Worm (Caenorhabditis elegans) whole organism, midembryonic: Measurements from ENCODE around the gene T19B10.12.

ENCODE experiments used
- T22C8.4 ChIP-seq: fragments of 200-800 bp; sonication (Bioruptor generic); IDR thresholded peaks from 2 replicates; pipeline ENCODE4 v1.3.6; 2022; ENCODE audit warnings: missing genetic modification characterization, missing compliant biosample characterization
- cog-1 ChIP-seq: sonication (generic microtip); optimal IDR thresholded peaks from 2 replicates; lab custom pipeline; 2016; ENCODE audit warnings: missing genetic modification characterization, missing compliant biosample characterization
- flt-1 ChIP-seq: fragments of 200-800 bp; sonication (Bioruptor generic); IDR thresholded peaks from 2 replicates; pipeline ENCODE4 v1.3.6; 2022; ENCODE audit warnings: missing genetic modification characterization, missing compliant biosample characterization
- klf-2 ChIP-seq: fragments of 200-800 bp; sonication (Bioruptor generic); conservative IDR thresholded peaks from 2 replicates; pipeline ENCODE4 v1.3.6; 2022; ENCODE audit warnings: missing genetic modification reagents, missing genetic modification characterization, missing compliant biosample characterization
- med-1 ChIP-seq: sonication (generic microtip); optimal IDR thresholded peaks from 2 replicates; lab custom pipeline; 2017; ENCODE audit warnings: missing genetic modification characterization, mild to moderate bottlenecking, missing compliant biosample characterization, antibody characterized with exemption, missing genetic modification reagents; ENCODE audit not compliant: insufficient read depth
- ref-1 ChIP-seq: fragments of 200-800 bp; sonication (Bioruptor generic); conservative IDR thresholded peaks from 2 replicates; pipeline ENCODE4 v1.3.6; 2022; ENCODE audit warnings: missing genetic modification reagents, missing genetic modification characterization, missing compliant biosample characterization
- tab-1 ChIP-seq: fragments of 200-800 bp; sonication (Bioruptor generic); IDR thresholded peaks from 2 replicates; pipeline ENCODE4 v1.3.6; 2022; ENCODE audit warnings: missing genetic modification characterization, missing compliant biosample characterization
- ztf-23 ChIP-seq: fragments of 200-800 bp; sonication (Bioruptor generic); IDR thresholded peaks from 2 replicates; pipeline ENCODE4 v1.3.6; 2022; ENCODE audit warnings: missing genetic modification reagents, missing genetic modification characterization, missing compliant biosample characterization
- ztf-29 ChIP-seq: fragments of 200-800 bp; sonication (Bioruptor generic); IDR thresholded peaks from 2 replicates; pipeline ENCODE4 v1.3.6; 2022; ENCODE audit warnings: missing genetic modification reagents, missing genetic modification characterization, missing compliant biosample characterization

The T19B10.12 gene

ce11 chrV:11220415-11220814 is 30.4 kb upstream of the T19B10.12 start:
- TF ChIP-seq med-1 (no peak), flt-1 (GFP tag; lab: Robert Waterston, UW) (no peak), cog-1 (tag; lab: Kevin White, UChicago) (no peak), ztf-23 (GFP tag; lab: Robert Waterston, UW) (no peak), klf-2 (GFP tag; lab: Robert Waterston, UW) (no peak), ztf-29 (GFP tag; lab: Robert Waterston, UW) (no peak), tab-1 (no peak), T22C8.4 (GFP tag; lab: Robert Waterston, UW) (no peak), ref-1 (GFP tag; lab: Robert Waterston, UW) (no peak)

- no peak for TF ChIP-seq klf-2 (GFP tag; lab: Robert Waterston, UW)
- no peak for TF ChIP-seq tab-1
- TF ChIP-seq med-1: no peak
- no peak for TF ChIP-seq ztf-29 (GFP tag; lab: Robert Waterston, UW)
- no peak for TF ChIP-seq cog-1 (tag; lab: Kevin White, UChicago)
- no peak for TF ChIP-seq ztf-23 (GFP tag; lab: Robert Waterston, UW)
- no peak for TF ChIP-seq ref-1 (GFP tag; lab: Robert Waterston, UW)
- no peak for TF ChIP-seq flt-1 (GFP tag; lab: Robert Waterston, UW)
- no peak for TF ChIP-seq T22C8.4 (GFP tag; lab: Robert Waterston, UW)
Measured at ce11 chrV:11220936-11221335, 29.9 kb upstream of the T19B10.12 start, which contains the start of gene T19B10.2. Gene T19B10.2 (plus strand): TSS chrV:11221302.

ce11 chrV:11223698-11224097 is 27.1 kb upstream of the T19B10.12 start:
- TF ChIP-seq ztf-29 (GFP tag; lab: Robert Waterston, UW): no peak
- TF ChIP-seq med-1: no peak
- TF ChIP-seq ref-1 (GFP tag; lab: Robert Waterston, UW): no peak
- no peak for TF ChIP-seq cog-1 (tag; lab: Kevin White, UChicago)
- no peak for TF ChIP-seq T22C8.4 (GFP tag; lab: Robert Waterston, UW)

ce11 chrV:11225981-11226380 is 24.9 kb upstream of the T19B10.12 start, which contains the start of gene bgal-1:
Gene bgal-1 (minus strand): TSS chrV:11226018.
- TF ChIP-seq cog-1 (tag; lab: Kevin White, UChicago) (no peak), flt-1 (GFP tag; lab: Robert Waterston, UW) (no peak), ztf-23 (GFP tag; lab: Robert Waterston, UW) (no peak), T22C8.4 (GFP tag; lab: Robert Waterston, UW) (no peak)

- TF ChIP-seq flt-1 (GFP tag; lab: Robert Waterston, UW): peak; percentile 67; the same call in 1 of the 2 replicates
- TF ChIP-seq T22C8.4 (GFP tag; lab: Robert Waterston, UW): peak; percentile 90
- no peak for TF ChIP-seq ztf-29 (GFP tag; lab: Robert Waterston, UW)
- TF ChIP-seq cog-1 (tag; lab: Kevin White, UChicago): peak; percentile 61
- TF ChIP-seq ztf-23 (GFP tag; lab: Robert Waterston, UW): peak; percentile 57; the same call in 1 of the 2 replicates
Measured at ce11 chrV:11228653-11229173, 22.1 kb upstream of the T19B10.12 start, which contains the start of gene pqn-70. Gene pqn-70 (minus strand): TSS chrV:11228703.

- TF ChIP-seq flt-1 (GFP tag; lab: Robert Waterston, UW) (no peak), klf-2 (GFP tag; lab: Robert Waterston, UW) (no peak), ztf-29 (GFP tag; lab: Robert Waterston, UW) (no peak), ztf-23 (GFP tag; lab: Robert Waterston, UW) (no peak), tab-1 (no peak), med-1 (no peak), cog-1 (tag; lab: Kevin White, UChicago) (no peak), ref-1 (GFP tag; lab: Robert Waterston, UW) (no peak), T22C8.4 (GFP tag; lab: Robert Waterston, UW) (no peak)
Measured at ce11 chrV:11231177-11231576, 19.7 kb upstream of the T19B10.12 start.

ce11 chrV:11234350-11234749 is 16.5 kb upstream of the T19B10.12 start, which contains the start of gene T19B10.5:
Gene T19B10.5 (plus strand): TSS chrV:11234650.
- TF ChIP-seq tab-1 (no peak), flt-1 (GFP tag; lab: Robert Waterston, UW) (no peak), klf-2 (GFP tag; lab: Robert Waterston, UW) (no peak), ztf-23 (GFP tag; lab: Robert Waterston, UW) (no peak), ztf-29 (GFP tag; lab: Robert Waterston, UW) (no peak), cog-1 (tag; lab: Kevin White, UChicago) (no peak), ref-1 (GFP tag; lab: Robert Waterston, UW) (no peak), med-1 (no peak), T22C8.4 (GFP tag; lab: Robert Waterston, UW) (no peak)

ce11 chrV:11235876-11236275 is 15.0 kb upstream of the T19B10.12 start:
- TF ChIP-seq T22C8.4 (GFP tag; lab: Robert Waterston, UW) (no peak), flt-1 (GFP tag; lab: Robert Waterston, UW) (no peak), klf-2 (GFP tag; lab: Robert Waterston, UW) (no peak), med-1 (no peak), tab-1 (no peak), ztf-23 (GFP tag; lab: Robert Waterston, UW) (no peak), cog-1 (tag; lab: Kevin White, UChicago) (no peak), ref-1 (GFP tag; lab: Robert Waterston, UW) (no peak), ztf-29 (GFP tag; lab: Robert Waterston, UW) (no peak)

ce11 chrV:11239187-11239725 is 11.6 kb upstream of the T19B10.12 start, which contains the start of the genes dvc-1 and ima-1:
Gene dvc-1 (minus strand): TSS chrV:11239331.
Gene ima-1 (plus strand): TSS chrV:11239675.
- peak; percentile 57 for TF ChIP-seq T22C8.4 (GFP tag; lab: Robert Waterston, UW)
- no peak for TF ChIP-seq ref-1 (GFP tag; lab: Robert Waterston, UW)
- TF ChIP-seq cog-1 (tag; lab: Kevin White, UChicago): peak; percentile 78
- peak; percentile 84 for TF ChIP-seq tab-1
- TF ChIP-seq med-1: peak; percentile 92
- peak; percentile 84 for TF ChIP-seq ztf-23 (GFP tag; lab: Robert Waterston, UW)
- peak; percentile 73 for TF ChIP-seq klf-2 (GFP tag; lab: Robert Waterston, UW)
- TF ChIP-seq flt-1 (GFP tag; lab: Robert Waterston, UW): peak; percentile 87
- peak; percentile 27; the same call in 1 of the 2 replicates for TF ChIP-seq ztf-29 (GFP tag; lab: Robert Waterston, UW)
